Worm (Caenorhabditis elegans): Measurements from ENCODE around the gene srxa-16.

The srxa-16 gene

DNA sequence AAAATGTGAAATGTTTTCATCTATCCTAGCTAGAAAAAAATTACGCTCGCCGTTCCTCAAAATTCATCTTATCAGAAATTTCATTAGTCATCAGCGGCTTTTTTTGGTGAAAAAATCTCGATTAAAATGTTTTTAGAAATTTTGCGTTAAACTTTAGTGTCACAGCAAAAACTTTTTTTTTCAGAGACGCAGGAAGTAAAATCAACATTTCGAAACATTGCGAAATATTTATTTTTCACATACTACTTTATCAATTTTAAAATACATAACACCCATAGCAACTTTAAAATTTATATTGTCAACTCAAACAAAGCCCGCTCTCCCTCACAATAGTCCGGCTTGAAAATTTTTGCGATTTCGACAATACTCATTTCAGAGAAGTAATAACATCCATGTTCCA, 18.1 kb upstream of the srxa-16 start:
- TF ChIP-seq tbx-2 (tag; optimal IDR thresholded peaks at IDR 0.05) (no peak), pros-1 (tag; optimal IDR thresholded peaks at IDR 0.05) (no peak), T23F11.4 (GFP tag; optimal IDR thresholded peaks at IDR 0.05) (no peak), ceh-19 (GFP tag; optimal IDR thresholded peaks at IDR 0.05) (no peak), F13H6.1 (tag; optimal IDR thresholded peaks at IDR 0.05) (no peak)

DNA sequence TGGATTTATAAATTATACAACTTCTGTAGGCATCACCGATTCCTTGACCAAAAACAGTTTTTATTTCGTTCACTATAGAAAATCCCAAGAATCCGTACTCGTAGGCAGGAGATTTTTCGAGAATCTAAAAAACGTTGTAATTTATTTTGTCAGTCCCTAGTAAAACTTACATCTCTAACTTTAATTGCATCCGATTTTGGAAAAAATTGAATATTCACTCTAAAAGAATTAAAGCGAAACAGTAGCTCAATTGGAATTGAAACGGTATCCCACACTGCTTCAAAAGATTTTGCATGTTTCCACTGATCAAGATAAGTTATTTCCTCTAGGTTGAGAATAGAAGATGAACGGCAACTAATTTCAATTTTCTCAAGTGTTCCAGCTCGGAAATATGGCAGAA, 17.1 kb upstream of the srxa-16 start, which contains the start of gene fbxa-142:
Gene fbxa-142, minus strand, starts transcription at position 101 of the 400 bp plus-strand sequence.
- no peak for TF ChIP-seq sox-2 (GFP tag; IDR thresholded peaks at IDR 0.05)
- TF ChIP-seq ceh-48 (tag; optimal IDR thresholded peaks at IDR 0.05): no peak
- no peak for TF ChIP-seq elt-2 (tag; optimal IDR thresholded peaks at IDR 0.05)
- TF ChIP-seq fax-1 (tag; optimal IDR thresholded peaks at IDR 0.05): no peak
- no peak for TF ChIP-seq F13H6.1 (tag; optimal IDR thresholded peaks at IDR 0.05)
- no peak for TF ChIP-seq sdc-2 (tag; optimal IDR thresholded peaks at IDR 0.05)
- TF ChIP-seq pha-2 (tag; optimal IDR thresholded peaks at IDR 0.05): no peak
- no peak for TF ChIP-seq pag-3 (tag; optimal IDR thresholded peaks at IDR 0.05; ENCODE audit: borderline replicate concordance)
- no peak for TF ChIP-seq K02D7.2 (tag; optimal IDR thresholded peaks at IDR 0.05)
- TF ChIP-seq pax-1 (tag; optimal IDR thresholded peaks at IDR 0.05): no peak
- no peak for TF ChIP-seq hlh-8 (tag; optimal IDR thresholded peaks at IDR 0.05)
- TF ChIP-seq hlh-6 (tag; optimal IDR thresholded peaks at IDR 0.05): no peak
- TF ChIP-seq ceh-9 (tag; optimal IDR thresholded peaks at IDR 0.05): no peak
- TF ChIP-seq K09A11.1 (tag; optimal IDR thresholded peaks at IDR 0.05; ENCODE audit: insufficient read depth): no peak
- no peak for TF ChIP-seq che-1 (tag; optimal IDR thresholded peaks at IDR 0.05)
- TF ChIP-seq unc-3 (GFP tag; conservative IDR thresholded peaks at IDR 0.05): no peak
- TF ChIP-seq unc-3 (tag; optimal IDR thresholded peaks at IDR 0.05): no peak
- TF ChIP-seq dmd-4 (tag; optimal IDR thresholded peaks at IDR 0.05; ENCODE audit: borderline replicate concordance): no peak
- TF ChIP-seq sox-4 (tag; optimal IDR thresholded peaks at IDR 0.05): no peak
- no peak for TF ChIP-seq ceh-22 (tag; optimal IDR thresholded peaks at IDR 0.05)
- TF ChIP-seq pros-1 (tag; optimal IDR thresholded peaks at IDR 0.05): no peak

DNA sequence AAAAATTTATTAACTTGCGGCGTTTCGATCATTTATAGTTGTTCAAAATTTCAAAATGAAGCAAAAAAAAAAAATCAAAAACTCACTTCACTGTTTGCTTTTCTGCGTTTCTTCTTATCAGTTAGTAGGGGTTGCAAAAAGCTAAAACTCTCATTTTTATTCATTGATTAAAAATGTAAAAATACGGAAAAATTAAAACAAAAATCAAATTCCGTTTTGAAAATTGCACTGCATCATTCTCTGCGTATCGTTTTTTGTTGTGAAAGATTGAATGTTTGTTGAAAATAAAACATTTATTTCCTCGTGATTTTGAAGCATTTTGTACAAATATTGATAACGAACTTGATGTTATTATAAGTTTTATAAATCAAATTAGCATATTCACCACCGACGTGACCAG, 15.0 kb upstream of the srxa-16 start:
- TF ChIP-seq fkh-10 (GFP tag; optimal IDR thresholded peaks at IDR 0.05): no peak
- TF ChIP-seq ets-4 (tag; optimal IDR thresholded peaks at IDR 0.05): no peak
- TF ChIP-seq ceh-45 (GFP tag; IDR thresholded peaks at IDR 0.05): no peak
- no peak for TF ChIP-seq syd-9 (tag; optimal IDR thresholded peaks at IDR 0.05)
- TF ChIP-seq nhr-232 (tag; optimal IDR thresholded peaks at IDR 0.05): no peak

DNA sequence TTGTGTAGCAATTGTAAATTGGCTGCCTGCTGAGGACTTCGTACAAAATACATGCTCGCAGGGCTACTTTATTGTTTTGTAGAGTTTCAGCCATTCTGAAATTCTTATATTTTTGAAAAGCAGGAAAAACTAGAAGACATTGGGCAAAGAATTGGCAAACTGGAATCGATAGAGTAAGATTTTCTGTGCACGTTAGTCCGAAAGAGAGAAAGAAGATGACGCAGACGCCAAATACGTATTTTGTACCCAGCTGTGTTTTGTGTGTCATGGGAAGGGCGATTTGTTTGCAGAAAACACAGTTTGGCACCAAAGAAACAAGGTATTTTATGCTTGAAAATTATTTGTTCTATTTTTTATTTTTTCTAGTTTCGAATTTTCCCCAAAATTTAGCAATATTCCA, 13.3 kb upstream of the srxa-16 start, which contains the start of gene fbxa-143:
Gene fbxa-143, minus strand, starts transcription at position 101 of the 400 bp plus-strand sequence.
- no peak for TF ChIP-seq ceh-45 (GFP tag; IDR thresholded peaks at IDR 0.05)
- TF ChIP-seq rnt-1 (tag; optimal IDR thresholded peaks at IDR 0.05): no peak
- TF ChIP-seq gmeb-2 (tag; optimal IDR thresholded peaks at IDR 0.05): no peak
- no peak for TF ChIP-seq madf-2 (tag; optimal IDR thresholded peaks at IDR 0.05)
- no peak for TF ChIP-seq unc-86 (tag; optimal IDR thresholded peaks at IDR 0.05)
- TF ChIP-seq ceh-34 (tag; optimal IDR thresholded peaks at IDR 0.05): no peak
- no peak for TF ChIP-seq odd-2 (tag; optimal IDR thresholded peaks at IDR 0.05)
- no peak for TF ChIP-seq tbx-7 (tag; optimal IDR thresholded peaks at IDR 0.05)
- no peak for TF ChIP-seq sox-2 (GFP tag; IDR thresholded peaks at IDR 0.05)
- TF ChIP-seq ref-2 (tag; optimal IDR thresholded peaks at IDR 0.05): no peak

DNA sequence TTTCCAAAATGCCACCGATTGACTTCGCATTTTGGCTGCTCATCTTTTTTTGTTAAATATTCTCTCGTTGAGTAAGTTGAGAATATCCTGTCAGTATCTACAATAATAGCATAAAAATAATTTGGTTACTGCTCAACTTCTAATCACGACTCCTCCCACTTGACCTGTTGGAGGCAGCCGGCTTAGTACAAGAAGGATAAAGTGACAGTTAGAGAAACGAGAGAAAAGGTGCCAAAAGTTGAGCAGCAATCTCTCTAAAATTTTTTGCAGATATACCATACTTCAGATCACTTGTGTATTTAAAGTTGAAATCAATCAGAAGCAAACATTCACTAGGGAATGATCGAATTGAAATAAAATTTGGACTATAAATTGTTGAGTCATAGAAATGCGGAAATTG, 10.6 kb upstream of the srxa-16 start, which contains the start of gene nhr-111:
Gene nhr-111, minus strand, starts transcription at position 101 of the 400 bp plus-strand sequence.
- TF ChIP-seq syd-9 (tag; optimal IDR thresholded peaks at IDR 0.05): no peak
- TF ChIP-seq T23F11.4 (GFP tag; optimal IDR thresholded peaks at IDR 0.05): no peak
